Fruit fly (Drosophila melanogaster): ENCODE measurements around the gene Mst98Ca.

DNA sequence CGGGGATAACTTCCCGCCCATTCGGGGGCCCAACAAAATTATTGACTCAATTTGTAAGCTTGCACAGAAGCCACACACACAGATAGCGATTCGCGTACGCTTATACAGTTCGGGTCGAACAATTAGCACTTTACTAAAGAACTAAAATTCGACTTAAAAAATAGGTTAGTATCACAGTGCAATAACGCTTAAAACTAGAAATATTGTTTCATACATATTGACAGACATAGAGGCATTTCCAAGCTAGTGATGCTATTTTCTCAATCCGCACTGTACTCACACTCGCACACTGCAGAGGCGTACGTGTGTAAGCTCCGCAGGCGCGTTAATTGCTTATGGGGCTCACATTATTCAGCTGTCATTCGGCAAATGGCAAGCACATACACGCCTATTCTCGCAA lies 6.4 kb downstream of the Mst98Ca start:
- TF ChIP-seq psq (optimal IDR thresholded peaks at IDR 0.05) (no peak), Myc (optimal IDR thresholded peaks at IDR 0.05) (no peak), Sin3A (optimal IDR thresholded peaks at IDR 0.05) (no peak), ttk (optimal IDR thresholded peaks at IDR 0.05) (no peak), h (optimal IDR thresholded peaks at IDR 0.05) (no peak)
